Fruit fly (Drosophila melanogaster): ENCODE measurements around the gene loco.

Gene loco

DNA sequence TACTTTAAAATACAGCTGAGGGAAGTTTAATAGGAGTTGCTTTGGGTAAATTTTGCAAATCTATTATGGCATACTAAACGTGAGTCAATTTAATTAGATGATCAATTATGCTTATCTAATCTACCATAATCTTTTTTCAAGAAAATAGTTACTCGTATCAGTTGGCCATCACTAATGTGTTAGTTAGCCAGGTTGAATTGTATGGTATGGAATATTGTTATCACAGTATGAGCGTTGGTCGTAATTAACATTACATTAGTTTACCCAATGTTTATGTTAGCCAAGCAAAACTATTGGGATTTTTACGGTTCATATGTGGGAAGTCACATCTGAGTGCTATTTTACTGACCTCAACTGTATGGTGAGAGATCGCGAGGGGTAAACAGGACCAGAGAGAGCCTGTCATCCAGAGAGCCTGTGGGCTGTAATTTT, 34.4 kb upstream of the loco start (continued):
- TF ChIP-seq nerfin-1 (tag; optimal IDR thresholded peaks at IDR 0.05) (peak; percentile 55), CG6175 (GFP tag; IDR thresholded peaks at IDR 0.05) (no peak), Usf (GFP tag; optimal IDR thresholded peaks at IDR 0.05) (peak; percentile 75), Vsx1 (GFP tag; optimal IDR thresholded peaks at IDR 0.05) (peak; percentile 33), CG7963 (GFP tag; IDR thresholded peaks at IDR 0.05; ENCODE audit: partially characterized antibody) (no peak), CG6813 (GFP tag; optimal IDR thresholded peaks at IDR 0.05) (peak; percentile 61), corto (GFP tag; optimal IDR thresholded peaks at IDR 0.05) (peak; percentile 28), ATbp (GFP tag; optimal IDR thresholded peaks at IDR 0.05) (no peak), eve (GFP tag; optimal IDR thresholded peaks at IDR 0.05) (peak in 1 of 2 experiments; percentile 97), amos (GFP tag; IDR thresholded peaks at IDR 0.05; ENCODE audit: partially characterized antibody) (no peak), slou (GFP tag; optimal IDR thresholded peaks at IDR 0.05) (no peak), zfh1 (GFP tag; IDR thresholded peaks at IDR 0.05) (peak; percentile 76; the same call in 2 of the 3 replicates), da (GFP tag; optimal IDR thresholded peaks at IDR 0.05) (peak; percentile 25), CG2129 (GFP tag; IDR thresholded peaks at IDR 0.05; ENCODE audit: partially characterized antibody) (no peak), cato (GFP tag; optimal IDR thresholded peaks at IDR 0.05; ENCODE audit: borderline replicate concordance) (peak; percentile 47), Hmr (GFP tag; optimal IDR thresholded peaks at IDR 0.05) (peak; percentile 50), CG15479 (GFP tag; optimal IDR thresholded peaks at IDR 0.05) (peak; percentile 65), MBD-R2 (GFP tag; IDR thresholded peaks at IDR 0.05) (no peak), CG10209 (GFP tag; optimal IDR thresholded peaks at IDR 0.05) (peak; percentile 80), B-H2 (GFP tag; optimal IDR thresholded peaks at IDR 0.05) (no peak), CG30431 (GFP tag; optimal IDR thresholded peaks at IDR 0.05) (peak; percentile 76), CG6272 (GFP tag; IDR thresholded peaks at IDR 0.05) (no peak), tx (GFP tag; optimal IDR thresholded peaks at IDR 0.05) (peak; percentile 54), zen2 (GFP tag; IDR thresholded peaks at IDR 0.05; ENCODE audit: partially characterized antibody) (no peak), CG14860 (GFP tag; IDR thresholded peaks at IDR 0.05; ENCODE audit: partially characterized antibody) (no peak), HLH54F (GFP tag; optimal IDR thresholded peaks at IDR 0.05) (peak; percentile 51), MTF-1 (GFP tag; optimal IDR thresholded peaks at IDR 0.05; ENCODE audit: borderline replicate concordance) (no peak), hkb (optimal IDR thresholded peaks at IDR 0.05) (no peak), hkb (GFP tag; IDR thresholded peaks at IDR 0.05) (peak; percentile 42; the same call in 1 of the 2 replicates), sens (GFP tag) (peak; percentile 98), crc (GFP tag; optimal IDR thresholded peaks at IDR 0.05) (peak; percentile 48), CG10274 (GFP tag; optimal IDR thresholded peaks at IDR 0.05) (peak; percentile 22), mld (GFP tag; IDR thresholded peaks at IDR 0.05; ENCODE audit: partially characterized antibody) (no peak), CG12236 (GFP tag; optimal IDR thresholded peaks at IDR 0.05) (peak; percentile 83), CG15514 (GFP tag; optimal IDR thresholded peaks at IDR 0.05) (no peak), pan (optimal IDR thresholded peaks at IDR 0.05) (no peak), pan (GFP tag; optimal IDR thresholded peaks at IDR 0.05 in 1 of 2, IDR thresholded peaks at IDR 0.05 in 1 of 2) (peak in 1 of 2 experiments; percentile 43), Nf-YA (GFP tag; IDR thresholded peaks at IDR 0.05) (no peak), jumu (GFP tag; optimal IDR thresholded peaks at IDR 0.05) (peak; percentile 66), H2.0 (GFP tag; IDR thresholded peaks at IDR 0.05) (peak; percentile 31; the same call in 1 of the 2 replicates), ash1 (GFP tag; optimal IDR thresholded peaks at IDR 0.05) (no peak), CG15696 (tag; optimal IDR thresholded peaks at IDR 0.05) (peak; percentile 96), dpn (GFP tag; optimal IDR thresholded peaks at IDR 0.05) (peak; percentile 64 to 72), ro (GFP tag; IDR thresholded peaks at IDR 0.05) (no peak; the same call in 1 of the 2 replicates), Chrac-16 (GFP tag; optimal IDR thresholded peaks at IDR 0.05) (peak; percentile 75), slp2 (GFP tag; optimal IDR thresholded peaks at IDR 0.05) (peak; percentile 50), Neu2 (GFP tag; optimal IDR thresholded peaks at IDR 0.05; ENCODE audit: borderline replicate concordance) (peak; percentile 69), CG3163 (GFP tag; optimal IDR thresholded peaks at IDR 0.05) (peak; percentile 55), CG2120 (GFP tag; optimal IDR thresholded peaks at IDR 0.05) (peak; percentile 61), Optix (GFP tag; IDR thresholded peaks at IDR 0.05) (peak; percentile 52; the same call in 1 of the 3 replicates)
